Worm (Caenorhabditis elegans): ENCODE measurements around the gene F26D2.3.

F26D2.3 gene

DNA sequence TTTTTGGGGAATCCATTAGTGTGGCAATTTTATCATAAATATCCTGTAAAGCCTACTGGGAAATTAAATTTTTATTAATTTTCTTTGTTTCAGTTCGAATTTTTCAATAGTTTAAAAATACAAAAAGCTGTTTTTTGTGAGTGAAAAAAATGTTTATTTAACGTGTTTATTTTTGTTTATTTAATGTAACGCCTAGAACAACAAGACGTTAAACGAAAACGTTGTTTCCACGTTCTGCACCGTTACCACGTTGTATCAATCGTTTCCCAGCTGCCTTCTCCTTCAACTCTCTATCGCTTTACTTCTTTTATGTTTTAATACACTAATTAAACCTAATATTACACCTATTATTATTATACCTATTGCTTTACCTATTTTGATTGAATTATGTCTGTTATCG lies 40.0 kb downstream of the F26D2.3 start, which contains the start of gene T08G3.13:
Gene T08G3.13 (plus strand): TSS at position 301 of the 400 bp plus-strand sequence.
- TF ChIP-seq daf-8 (GFP tag; IDR thresholded peaks at IDR 0.05) (no peak), nhr-111 (GFP tag; optimal IDR thresholded peaks at IDR 0.05) (no peak), dpl-1 (GFP tag; optimal IDR thresholded peaks at IDR 0.05) (no peak), ceh-20 (GFP tag; IDR thresholded peaks at IDR 0.05) (no peak), egl-27 (tag; optimal IDR thresholded peaks at IDR 0.05) (no peak), nhr-11 (tag; optimal IDR thresholded peaks at IDR 0.05) (no peak), nhr-6 (tag; optimal IDR thresholded peaks at IDR 0.05) (no peak), ceh-62 (tag; optimal IDR thresholded peaks at IDR 0.05) (no peak), ztf-7 (tag; optimal IDR thresholded peaks at IDR 0.05) (no peak), madf-5 (GFP tag; IDR thresholded peaks at IDR 0.05) (no peak), php-3 (GFP tag; IDR thresholded peaks at IDR 0.05) (no peak), ceh-32 (tag; optimal IDR thresholded peaks at IDR 0.05; ENCODE audit: poor library complexity) (no peak), mep-1 (tag; optimal IDR thresholded peaks at IDR 0.05) (no peak), Y5F2A.4 (GFP tag; optimal IDR thresholded peaks at IDR 0.05) (no peak), ceh-82 (tag; optimal IDR thresholded peaks at IDR 0.05) (no peak), zag-1 (tag; optimal IDR thresholded peaks at IDR 0.05) (no peak), arid-1 (GFP tag; conservative IDR thresholded peaks at IDR 0.05) (no peak), nhr-77 (tag; optimal IDR thresholded peaks at IDR 0.05) (no peak)

DNA sequence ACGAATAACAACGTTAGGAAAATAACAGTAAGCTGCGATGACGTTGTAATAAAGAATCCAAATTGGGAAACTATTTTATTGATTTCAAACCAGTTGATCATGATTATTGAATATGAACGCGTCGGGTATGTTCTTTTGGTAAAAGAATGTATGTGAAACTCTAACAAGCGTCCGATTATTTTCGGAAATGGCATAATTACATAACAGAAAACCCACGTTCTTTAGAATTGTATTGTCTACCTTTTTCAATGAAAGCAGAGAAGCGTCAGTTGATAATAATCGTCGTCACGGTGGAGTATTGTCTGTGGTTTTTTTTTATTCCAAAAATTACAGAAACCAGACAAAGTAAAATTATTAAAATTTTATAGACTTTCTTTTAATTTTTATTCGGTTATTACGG lies 47.3 kb downstream of the F26D2.3 start, which contains the start of gene str-14:
Gene str-14 (minus strand): TSS at position 101 of the 400 bp plus-strand sequence.
- no peak for TF ChIP-seq lin-38 (GFP tag; IDR thresholded peaks at IDR 0.05)
- TF ChIP-seq nhr-28 (tag; optimal IDR thresholded peaks at IDR 0.05), result no peak
- no peak for TF ChIP-seq dmd-8 (GFP tag; IDR thresholded peaks at IDR 0.05)
- no peak for TF ChIP-seq cey-2 (tag; optimal IDR thresholded peaks at IDR 0.05; ENCODE audit: borderline replicate concordance, insufficient read depth)
- TF ChIP-seq F49E8.2 (tag; optimal IDR thresholded peaks at IDR 0.05; ENCODE audit: borderline replicate concordance), result no peak
- TF ChIP-seq daf-8 (GFP tag; IDR thresholded peaks at IDR 0.05), result no peak
- TF ChIP-seq mep-1 (tag; optimal IDR thresholded peaks at IDR 0.05), result no peak
- TF ChIP-seq ceh-20 (GFP tag; IDR thresholded peaks at IDR 0.05), result no peak
- TF ChIP-seq lin-13 (GFP tag; optimal IDR thresholded peaks at IDR 0.05), result no peak
- no peak for TF ChIP-seq fos-1 (tag; optimal IDR thresholded peaks at IDR 0.05)
- no peak for TF ChIP-seq fkh-10 (GFP tag; optimal IDR thresholded peaks at IDR 0.05)
- no peak for TF ChIP-seq hif-1 (tag; optimal IDR thresholded peaks at IDR 0.05)
- TF ChIP-seq dpl-1 (GFP tag; optimal IDR thresholded peaks at IDR 0.05), result no peak
- no peak for TF ChIP-seq tra-1 (GFP tag; IDR thresholded peaks at IDR 0.05)

DNA sequence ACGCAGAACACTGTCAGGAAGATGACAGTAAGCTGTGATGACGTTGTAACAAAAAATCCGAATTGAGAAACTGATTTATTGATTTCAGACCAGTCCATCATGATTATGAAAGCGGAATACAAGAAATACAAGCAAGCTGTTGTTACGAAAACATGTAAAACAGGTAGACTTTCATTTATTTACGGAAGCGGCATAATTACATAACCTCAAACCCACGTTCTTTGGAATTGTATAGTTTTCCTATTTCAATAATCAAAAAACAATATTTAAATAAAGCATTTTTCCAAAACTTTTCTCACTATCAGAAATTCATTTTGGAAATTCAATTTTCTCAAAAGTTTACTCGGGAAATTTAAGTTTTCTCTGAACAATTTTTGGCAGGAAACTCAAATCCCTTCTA lies 51.0 kb downstream of the F26D2.3 start, which contains the start of gene str-15:
Gene str-15 (minus strand): TSS at position 101 of the 400 bp plus-strand sequence.
- no peak for TF ChIP-seq F44E2.7 (GFP tag; IDR thresholded peaks at IDR 0.05)
- TF ChIP-seq R02D3.7 (tag; optimal IDR thresholded peaks at IDR 0.05), result no peak
- TF ChIP-seq nhr-111 (GFP tag; optimal IDR thresholded peaks at IDR 0.05), result no peak
- TF ChIP-seq zip-2 (tag; optimal IDR thresholded peaks at IDR 0.05), result no peak
- no peak for TF ChIP-seq lin-29 (GFP tag; IDR thresholded peaks at IDR 0.05)
- TF ChIP-seq F10B5.3 (tag; optimal IDR thresholded peaks at IDR 0.05), result no peak
- no peak for TF ChIP-seq lir-3 (tag; optimal IDR thresholded peaks at IDR 0.05)
- no peak for TF ChIP-seq ZK337.2 (GFP tag; IDR thresholded peaks at IDR 0.05)
- no peak for TF ChIP-seq sdz-12 (GFP tag; optimal IDR thresholded peaks at IDR 0.05)
- no peak for TF ChIP-seq egl-27 (tag; optimal IDR thresholded peaks at IDR 0.05)
- no peak for TF ChIP-seq ceh-20 (GFP tag; IDR thresholded peaks at IDR 0.05)
- no peak for TF ChIP-seq mep-1 (tag; optimal IDR thresholded peaks at IDR 0.05)
- TF ChIP-seq lin-13 (GFP tag; optimal IDR thresholded peaks at IDR 0.05), result no peak
- TF ChIP-seq hlh-30 (tag; optimal IDR thresholded peaks at IDR 0.05; ENCODE audit: insufficient read depth), result no peak
- TF ChIP-seq ama-1 (optimal IDR thresholded peaks at IDR 0.05), result no peak
- TF ChIP-seq dmd-9 (GFP tag; IDR thresholded peaks at IDR 0.05), result no peak
- no peak for TF ChIP-seq saeg-2 (GFP tag; IDR thresholded peaks at IDR 0.05)
